Worm (Caenorhabditis elegans) whole organism, L4/young adult: Measurements from ENCODE around the gene sul-1.

Source experiments
- W03F9.2 ChIP-seq: fragments of 150-350 bp; optimal IDR thresholded peaks from 2 replicates; lab custom pipeline; 2014; ENCODE audit warnings: missing biosample characterization, missing genetic modification characterization
- him-1 ChIP-seq: sonication (generic microtip); optimal IDR thresholded peaks from 2 replicates; lab custom pipeline; 2016; ENCODE audit warnings: missing genotype, missing genetic modification reagents, missing genetic modification characterization, missing compliant biosample characterization

- TF ChIP-seq W03F9.2 (no peak), him-1 (no peak)
Observed at ce11 chrX:3247768-3248167, 22.9 kb downstream of the sul-1 start.
